Fruit fly (Drosophila melanogaster) whole organism, embryonic: ENCODE data around the gene Cp18.

ENCODE experiments used
- Abd-B ChIP-seq: fragments of 200-800 bp; sonication (Bioruptor generic); optimal IDR thresholded peaks from 2 replicates; lab custom pipeline; 2018; ENCODE audit warnings: missing biosample characterization, mild to moderate bottlenecking, missing genetic modification characterization, moderate library complexity
- Asciz ChIP-seq: fragments of 200-800 bp; sonication (Bioruptor generic); optimal IDR thresholded peaks from 2 replicates; lab custom pipeline; 2017; ENCODE audit warnings: missing biosample characterization, mild to moderate bottlenecking, missing genetic modification characterization, missing genetic modification reagents
- Atf6 ChIP-seq: fragments of 200-800 bp; sonication (Bioruptor generic); IDR thresholded peaks from 2 replicates; pipeline ENCODE4 v1.3.6; 2022; ENCODE audit warnings: missing biosample characterization, missing genetic modification characterization
- CG10147 ChIP-seq: fragments of 200-800 bp; sonication (Bioruptor generic); optimal IDR thresholded peaks from 2 replicates; lab custom pipeline; 2019; ENCODE audit warnings: missing biosample characterization, mild to moderate bottlenecking, missing genetic modification characterization, moderate library complexity
- CG10654 ChIP-seq: fragments of 200-800 bp; sonication (Bioruptor generic); optimal IDR thresholded peaks from 2 replicates; lab custom pipeline; 2016; ENCODE audit warnings: missing biosample characterization, missing genetic modification characterization
- CG11093 ChIP-seq: fragments of 200-800 bp; sonication (Bioruptor generic); IDR thresholded peaks from 3 replicates; pipeline ENCODE4 v1.3.6; 2022; ENCODE audit warnings: missing biosample characterization, missing genetic modification characterization
- CG11723 ChIP-seq: fragments of 200-800 bp; sonication (Bioruptor generic); optimal IDR thresholded peaks from 2 replicates; lab custom pipeline; 2017; ENCODE audit warnings: missing biosample characterization, mild to moderate bottlenecking, missing genetic modification characterization
- CG12071 ChIP-seq: fragments of 200-800 bp; sonication (Bioruptor generic); optimal IDR thresholded peaks from 3 replicates; lab custom pipeline; 2018; ENCODE audit warnings: missing biosample characterization, mild to moderate bottlenecking, missing genetic modification characterization
- CG12744 ChIP-seq: fragments of 200-800 bp; sonication (Bioruptor generic); optimal IDR thresholded peaks from 2 replicates; lab custom pipeline; 2016; ENCODE audit warnings: missing biosample characterization, missing genetic modification characterization
- CG12769 ChIP-seq: fragments of 200-800 bp; sonication (Bioruptor generic); optimal IDR thresholded peaks from 2 replicates; lab custom pipeline; 2019; ENCODE audit warnings: missing biosample characterization, mild to moderate bottlenecking, missing genetic modification characterization, moderate library complexity
- CG13894 ChIP-seq: fragments of 200-800 bp; sonication (Bioruptor generic); optimal IDR thresholded peaks from 3 replicates; lab custom pipeline; 2018; ENCODE audit warnings: missing biosample characterization, mild to moderate bottlenecking, missing genetic modification characterization, moderate library complexity
- CG14050 ChIP-seq: fragments of 200-800 bp; sonication (Bioruptor generic); IDR thresholded peaks from 3 replicates; pipeline ENCODE4 v1.3.6; 2022; ENCODE audit warnings: missing biosample characterization, missing genetic modification characterization
- CG15073 ChIP-seq: fragments of 200-800 bp; sonication (Bioruptor generic); optimal IDR thresholded peaks from 2 replicates; lab custom pipeline; 2016; ENCODE audit warnings: missing biosample characterization, missing genetic modification characterization
- CG15479 ChIP-seq: fragments of 200-800 bp; sonication (Bioruptor generic); optimal IDR thresholded peaks from 3 replicates; lab custom pipeline; 2019; ENCODE audit warnings: missing biosample characterization, mild to moderate bottlenecking, missing genetic modification characterization, moderate library complexity
- CG17912 ChIP-seq: fragments of 200-800 bp; sonication (Bioruptor generic); optimal IDR thresholded peaks from 2 replicates; lab custom pipeline; 2018; ENCODE audit warnings: missing biosample characterization, mild to moderate bottlenecking, missing genetic modification characterization
- CG3847 ChIP-seq: fragments of 200-800 bp; sonication (Bioruptor generic); IDR thresholded peaks from 2 replicates; pipeline ENCODE4 v1.3.6; 2022; ENCODE audit warnings: missing biosample characterization, missing genetic modification characterization
- CG4360 ChIP-seq: fragments of 200-800 bp; sonication (Bioruptor generic); IDR thresholded peaks from 2 replicates; pipeline ENCODE4 v1.3.6; 2022; ENCODE audit warnings: missing biosample characterization, missing genetic modification characterization
- CG6813 ChIP-seq: fragments of 200-800 bp; sonication (Bioruptor generic); optimal IDR thresholded peaks from 2 replicates; lab custom pipeline; 2017; ENCODE audit warnings: missing biosample characterization, missing genetic modification characterization, mild to moderate bottlenecking, moderate library complexity, missing genetic modification reagents
- CG7963 ChIP-seq: fragments of 200-800 bp; sonication (Bioruptor generic); IDR thresholded peaks from 3 replicates; pipeline ENCODE4 v1.3.6; 2022; ENCODE audit warnings: missing biosample characterization, missing genetic modification characterization; ENCODE audit not compliant: partially characterized antibody
- CG8290 ChIP-seq, 3 experiments: fragments of 200-800 bp; sonication (Bioruptor generic); optimal IDR thresholded peaks; 2 replicates each; lab custom pipeline; 2016 to 2019; ENCODE audit warnings: missing biosample characterization in 3 of 3, missing genetic modification characterization in 3 of 3, mild to moderate bottlenecking in 2 of 3, moderate library complexity in 1 of 3
- CG9215 ChIP-seq: fragments of 200-800 bp; sonication (Bioruptor generic); IDR thresholded peaks from 2 replicates; pipeline ENCODE4 v1.3.6; 2022; ENCODE audit warnings: missing biosample characterization, missing genetic modification characterization
- CrebB ChIP-seq: fragments of 200-800 bp; sonication (Bioruptor generic); optimal IDR thresholded peaks from 3 replicates; lab custom pipeline; 2018; ENCODE audit warnings: missing biosample characterization, mild to moderate bottlenecking, missing genetic modification characterization
- Dek ChIP-seq: fragments of 200-800 bp; sonication (Bioruptor generic); optimal IDR thresholded peaks from 3 replicates; lab custom pipeline; 2019; ENCODE audit warnings: missing biosample characterization, mild to moderate bottlenecking, missing genetic modification characterization, moderate library complexity
- Dip2 ChIP-seq: fragments of 200-800 bp; sonication (Bioruptor generic); IDR thresholded peaks from 2 replicates; pipeline ENCODE4 v1.3.6; 2022; ENCODE audit warnings: missing biosample characterization, missing genetic modification characterization
- Dip3 ChIP-seq: fragments of 200-800 bp; sonication (Bioruptor generic); optimal IDR thresholded peaks from 3 replicates; lab custom pipeline; 2016; ENCODE audit warnings: missing biosample characterization, missing genetic modification characterization
- Fer1 ChIP-seq: fragments of 200-800 bp; sonication (Bioruptor generic); optimal IDR thresholded peaks from 2 replicates; lab custom pipeline; 2017; ENCODE audit warnings: missing biosample characterization, mild to moderate bottlenecking, missing genetic modification characterization
- HLH4C ChIP-seq: fragments of 200-800 bp; sonication (Bioruptor generic); IDR thresholded peaks from 3 replicates; pipeline ENCODE4 v1.3.6; 2022; ENCODE audit warnings: missing biosample characterization, missing genetic modification characterization; ENCODE audit not compliant: partially characterized antibody
- Hmr ChIP-seq: fragments of 200-800 bp; sonication (Bioruptor generic); optimal IDR thresholded peaks from 3 replicates; lab custom pipeline; 2017; ENCODE audit warnings: mild to moderate bottlenecking, missing biosample characterization, missing genetic modification reagents, missing genetic modification characterization
- NC2α ChIP-seq: fragments of 200-800 bp; sonication (Bioruptor generic); optimal IDR thresholded peaks from 2 replicates; lab custom pipeline; 2016; ENCODE audit warnings: missing biosample characterization, missing genetic modification characterization
- NK7.1 ChIP-seq: fragments of 200-800 bp; sonication (Bioruptor generic); optimal IDR thresholded peaks from 3 replicates; lab custom pipeline; 2016; ENCODE audit warnings: missing biosample characterization, missing genetic modification characterization
- Nf-YB ChIP-seq: fragments of 200-800 bp; sonication (Bioruptor generic); optimal IDR thresholded peaks from 3 replicates; lab custom pipeline; 2019; ENCODE audit warnings: missing biosample characterization, mild to moderate bottlenecking, missing genetic modification characterization, moderate library complexity
- PHDP ChIP-seq: fragments of 200-800 bp; sonication (Bioruptor generic); optimal IDR thresholded peaks from 3 replicates; lab custom pipeline; 2018; ENCODE audit warnings: missing biosample characterization, mild to moderate bottlenecking, missing genetic modification characterization, moderate library complexity
- Rfx ChIP-seq: fragments of 200-800 bp; sonication (Bioruptor generic); IDR thresholded peaks from 2 replicates; pipeline ENCODE4 v1.3.6; 2022; ENCODE audit warnings: missing biosample characterization, missing genetic modification characterization
- bbx ChIP-seq: fragments of 200-800 bp; sonication (Bioruptor generic); IDR thresholded peaks from 2 replicates; pipeline ENCODE4 v1.3.6; 2022; ENCODE audit warnings: missing biosample characterization, missing genetic modification characterization; ENCODE audit not compliant: partially characterized antibody
- cad ChIP-seq: fragments of >200 bp; optimal IDR thresholded peaks from 2 replicates; lab custom pipeline; 2017; ENCODE audit warnings: missing biosample characterization, missing genetic modification characterization
- da ChIP-seq: fragments of 200-800 bp; sonication (Bioruptor generic); optimal IDR thresholded peaks from 2 replicates; lab custom pipeline; 2016; ENCODE audit warnings: missing biosample characterization, missing genetic modification characterization
- danr ChIP-seq: fragments of 200-800 bp; sonication (Bioruptor generic); IDR thresholded peaks from 2 replicates; pipeline ENCODE4 v1.3.6; 2022; ENCODE audit warnings: missing biosample characterization, missing genetic modification characterization
- dati ChIP-seq: fragments of 200-800 bp; sonication (Bioruptor generic); IDR thresholded peaks from 2 replicates; pipeline ENCODE4 v1.3.6; 2022; ENCODE audit warnings: missing biosample characterization, missing genetic modification characterization
- dimm ChIP-seq: fragments of 200-800 bp; sonication (Bioruptor generic); IDR thresholded peaks from 2 replicates; pipeline ENCODE4 v1.3.6; 2022; ENCODE audit warnings: missing biosample characterization, missing genetic modification characterization
- dpn ChIP-seq, 2 experiments: fragments of 200-800 bp; sonication (Bioruptor generic); optimal IDR thresholded peaks; 3 replicates each; lab custom pipeline; 2016; ENCODE audit warnings: missing biosample characterization in 2 of 2, missing genetic modification characterization in 2 of 2
- ham ChIP-seq: fragments of 200-800 bp; sonication (Bioruptor generic); IDR thresholded peaks from 2 replicates; pipeline ENCODE4 v1.3.6; 2022; ENCODE audit warnings: missing biosample characterization, missing genetic modification characterization
- hth ChIP-seq: fragments of >200 bp; optimal IDR thresholded peaks from 2 replicates; lab custom pipeline; 2017; ENCODE audit warnings: inconsistent platforms
- insv ChIP-seq, 2 experiments: fragments of 200-800 bp; sonication (Bioruptor generic); optimal IDR thresholded peaks; 3 replicates each; lab custom pipeline; 2016 to 2018; ENCODE audit warnings: missing biosample characterization in 2 of 2, missing genetic modification characterization in 2 of 2
- kay ChIP-seq: fragments of 200-800 bp; sonication (Bioruptor generic); optimal IDR thresholded peaks from 2 replicates; lab custom pipeline; 2016; ENCODE audit warnings: missing biosample characterization, missing genetic modification characterization
- lab ChIP-seq: fragments of 200-800 bp; sonication (Bioruptor generic); optimal IDR thresholded peaks from 3 replicates; lab custom pipeline; 2017; ENCODE audit warnings: missing biosample characterization, missing genetic modification characterization, mild to moderate bottlenecking, moderate library complexity, missing genetic modification reagents
- lbe ChIP-seq: fragments of 200-800 bp; sonication (Bioruptor generic); optimal IDR thresholded peaks from 2 replicates; lab custom pipeline; 2016; ENCODE audit warnings: missing biosample characterization, mild to moderate bottlenecking, missing genetic modification characterization
- mirr ChIP-seq: fragments of 200-800 bp; sonication (Bioruptor generic); optimal IDR thresholded peaks from 3 replicates; lab custom pipeline; 2018; ENCODE audit warnings: missing biosample characterization, mild to moderate bottlenecking, missing genetic modification characterization
- odd ChIP-seq: fragments of 200-800 bp; sonication (Bioruptor generic); optimal IDR thresholded peaks from 2 replicates; lab custom pipeline; 2017; ENCODE audit warnings: missing biosample characterization, mild to moderate bottlenecking, missing genetic modification characterization
- org-1 ChIP-seq: fragments of 200-800 bp; sonication (Bioruptor generic); optimal IDR thresholded peaks from 2 replicates; lab custom pipeline; 2017; ENCODE audit warnings: missing biosample characterization, missing genetic modification characterization
- salm ChIP-seq: fragments of 200-800 bp; sonication (Bioruptor generic); optimal IDR thresholded peaks from 2 replicates; lab custom pipeline; 2018; ENCODE audit warnings: missing biosample characterization, mild to moderate bottlenecking, missing genetic modification characterization
- vnd ChIP-seq: fragments of 200-800 bp; sonication (Bioruptor generic); IDR thresholded peaks from 3 replicates; pipeline ENCODE4 v1.3.6; 2022; ENCODE audit warnings: missing biosample characterization, missing genetic modification characterization; ENCODE audit not compliant: partially characterized antibody

The Cp18 gene

DNA sequence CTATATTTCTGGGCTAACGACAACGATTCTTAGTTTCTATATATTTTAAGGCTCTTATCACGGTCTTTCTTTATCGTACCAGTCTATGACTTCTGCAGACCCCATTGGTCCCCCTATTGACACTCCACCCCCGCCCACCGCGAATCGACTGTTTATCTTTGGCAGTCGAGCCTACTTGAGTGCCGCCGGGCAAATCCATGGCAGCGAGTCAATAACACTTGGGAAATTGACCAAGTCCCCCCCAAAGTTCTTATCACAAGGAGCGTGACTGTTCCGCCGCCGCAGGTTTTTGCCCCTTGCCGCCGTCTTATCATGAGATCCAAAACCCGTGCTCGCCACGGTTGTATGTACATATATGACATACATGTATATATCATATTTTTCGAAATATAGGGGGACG is 27.0 kb upstream of the Cp18 start (continued):
- TF ChIP-seq dpn (GFP tag; optimal IDR thresholded peaks at IDR 0.05; lab: Kevin White, UChicago), result no peak
- no peak for TF ChIP-seq Fer1 (GFP tag; lab: Kevin White, UChicago)
- TF ChIP-seq CG17912, result no peak
- TF ChIP-seq cad (GFP tag; lab: Kevin White, UChicago), result no peak
- TF ChIP-seq PHDP (tag; lab: Kevin White, UChicago), result no peak
- TF ChIP-seq CG7963, result no peak
- TF ChIP-seq Atf6 (GFP tag; lab: Robert Waterston, UW), result no peak
- TF ChIP-seq CG12769, result no peak
- TF ChIP-seq odd, result peak; percentile 30
- no peak for TF ChIP-seq Hmr (GFP tag; lab: Kevin White, UChicago)
- TF ChIP-seq CG13894 (tag; lab: Kevin White, UChicago), result no peak
- TF ChIP-seq org-1 (GFP tag; lab: Kevin White, UChicago), result no peak
- no peak for TF ChIP-seq dati (GFP tag; lab: Robert Waterston, UW)
- no peak for TF ChIP-seq lbe (GFP tag; lab: Kevin White, UChicago)
- TF ChIP-seq CrebB (tag; lab: Kevin White, UChicago), result no peak
- no peak for TF ChIP-seq danr (GFP tag; lab: Robert Waterston, UW)
- no peak for TF ChIP-seq bbx (GFP tag; lab: Robert Waterston, UW)
- no peak for TF ChIP-seq CG11093 (GFP tag; lab: Robert Waterston, UW)
- TF ChIP-seq CG15073 (GFP tag; lab: Kevin White, UChicago), result no peak
- TF ChIP-seq CG10147, result no peak
- no peak for TF ChIP-seq CG12744 (GFP tag; lab: Kevin White, UChicago)
- TF ChIP-seq Nf-YB (GFP tag; lab: Kevin White, UChicago), result peak; percentile 64
- TF ChIP-seq ham (GFP tag; lab: Robert Waterston, UW), result no peak
- no peak for TF ChIP-seq NC2α (GFP tag; lab: Kevin White, UChicago)
- TF ChIP-seq CG3847 (GFP tag; lab: Robert Waterston, UW), result no peak
- TF ChIP-seq NK7.1 (GFP tag; lab: Kevin White, UChicago), result no peak
- no peak for TF ChIP-seq CG15479 (GFP tag; lab: Kevin White, UChicago)
- TF ChIP-seq CG12071, result no peak
- TF ChIP-seq Abd-B, result no peak
- TF ChIP-seq dimm, result no peak
- no peak for TF ChIP-seq da (GFP tag; lab: Kevin White, UChicago)
- TF ChIP-seq insv (GFP tag; optimal IDR thresholded peaks at IDR 0.05; lab: Kevin White, UChicago), result no peak
- TF ChIP-seq CG11723 (GFP tag; lab: Kevin White, UChicago), result no peak
- peak; percentile 56 for TF ChIP-seq salm (tag; lab: Kevin White, UChicago)
- TF ChIP-seq CG10654, result no peak
- peak; percentile 54 for TF ChIP-seq CG6813 (GFP tag; lab: Kevin White, UChicago)
- no peak for TF ChIP-seq Dip3 (GFP tag; lab: Kevin White, UChicago)
- TF ChIP-seq Dip2 (GFP tag; lab: Robert Waterston, UW), result no peak
- peak; percentile 12; the same call in 1 of the 2 replicates for TF ChIP-seq Rfx (GFP tag; lab: Robert Waterston, UW)
- TF ChIP-seq Dek (tag; lab: Kevin White, UChicago), result no peak
- no peak for TF ChIP-seq Asciz (GFP tag; lab: Kevin White, UChicago)
- TF ChIP-seq CG4360 (GFP tag; lab: Robert Waterston, UW), result no peak
- no peak for TF ChIP-seq kay (GFP tag; lab: Kevin White, UChicago)
- TF ChIP-seq mirr (GFP tag; lab: Kevin White, UChicago), result peak; percentile 93
- TF ChIP-seq CG9215 (GFP tag; lab: Robert Waterston, UW), result no peak
- TF ChIP-seq HLH4C (GFP tag; lab: Robert Waterston, UW), result no peak
- TF ChIP-seq vnd (GFP tag; lab: Robert Waterston, UW), result peak; percentile 50
- no peak for TF ChIP-seq CG8290 (GFP tag; optimal IDR thresholded peaks at IDR 0.05; lab: Kevin White, UChicago)
- TF ChIP-seq CG8290 (tag; optimal IDR thresholded peaks at IDR 0.05; lab: Kevin White, UChicago), result peak in 1 of 2 experiments; percentile 26
- peak; percentile 82 for TF ChIP-seq lab (GFP tag; lab: Kevin White, UChicago)
- TF ChIP-seq hth (lab: Kevin White, UChicago), result no peak
- no peak for TF ChIP-seq CG14050 (GFP tag; lab: Robert Waterston, UW)
